Worm (Caenorhabditis elegans): ENCODE data around the gene Y41D4A.7.

ce11 chrIV:1791775-1792174 is 30.4 kb upstream of the Y41D4A.7 start:
- no peak for TF ChIP-seq mdt-29 (GFP tag; IDR thresholded peaks at IDR 0.05)
- no peak for TF ChIP-seq madf-9 (GFP tag; conservative IDR thresholded peaks at IDR 0.05)
- no peak for TF ChIP-seq nhr-102 (tag; optimal IDR thresholded peaks at IDR 0.05)
- no peak for TF ChIP-seq madf-5 (GFP tag; IDR thresholded peaks at IDR 0.05)
- no peak for TF ChIP-seq unc-39 (tag; optimal IDR thresholded peaks at IDR 0.05)
- no peak for TF ChIP-seq daf-12 (tag; optimal IDR thresholded peaks at IDR 0.05)
- no peak for TF ChIP-seq egl-43 (GFP tag; IDR thresholded peaks at IDR 0.05)
- peak in 1 of 2 experiments; percentile 15 for TF ChIP-seq unc-62 (GFP tag; optimal IDR thresholded peaks at IDR 0.05 in 1 of 2)
- no peak for TF ChIP-seq unc-62 (tag; optimal IDR thresholded peaks at IDR 0.05)
- TF ChIP-seq mep-1 (tag; optimal IDR thresholded peaks at IDR 0.05): no peak
- no peak for TF ChIP-seq ceh-82 (tag; optimal IDR thresholded peaks at IDR 0.05)
- no peak for TF ChIP-seq tag-97 (GFP tag; IDR thresholded peaks at IDR 0.05)
